Worm (Caenorhabditis elegans): ENCODE results near the gene K02D10.1.

ce11 chrIII:8818599-8818998 is 49.3 kb downstream of the K02D10.1 start, which contains the start of gene pat-2:
- TF ChIP-seq ref-1 (GFP tag; conservative IDR thresholded peaks at IDR 0.05) (no peak), T22C8.4 (GFP tag; IDR thresholded peaks at IDR 0.05) (no peak), tab-1 (GFP tag; IDR thresholded peaks at IDR 0.05) (no peak), flt-1 (GFP tag; IDR thresholded peaks at IDR 0.05) (no peak), klf-2 (GFP tag; conservative IDR thresholded peaks at IDR 0.05) (no peak), ztf-23 (GFP tag; IDR thresholded peaks at IDR 0.05) (no peak)
